Fruit fly (Drosophila melanogaster) S2 (cell line): ENCODE data around the gene CG14563.

Source experiments
- CG8478 ChIP-seq: fragments of >200 bp; optimal IDR thresholded peaks from 2 replicates; lab custom pipeline; 2018
- CTCF ChIP-seq, 2 experiments: fragments of >200 bp; optimal IDR thresholded peaks; 2 replicates each; lab custom pipeline; 2018

DNA sequence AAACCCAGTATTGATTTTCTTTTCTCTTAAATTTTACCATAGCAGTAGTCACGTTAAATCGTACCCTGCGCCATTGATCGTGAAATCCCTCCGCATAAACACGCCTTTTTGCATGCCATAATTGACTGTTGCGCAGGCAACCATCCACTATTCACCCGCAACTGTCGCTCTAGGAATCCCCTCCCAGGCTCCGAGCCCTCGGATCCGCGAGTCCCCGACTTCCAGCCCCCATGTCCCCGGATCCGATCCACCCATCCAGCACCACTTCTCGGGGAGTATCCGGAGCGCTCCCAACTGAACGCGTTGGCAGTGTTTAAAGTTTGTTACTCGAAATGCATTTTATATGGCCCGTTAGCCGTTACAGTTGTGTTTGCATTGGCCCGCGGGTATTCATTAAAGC, 6.1 kb upstream of the CG14563 start:
- no peak for TF ChIP-seq CG8478
- TF ChIP-seq CTCF (optimal IDR thresholded peaks at IDR 0.05; lab: Kevin White, UChicago) = no peak
